Fruit fly (Drosophila melanogaster): ENCODE data around the gene Acer.
A peak's percentile ranks its signal among the peaks of the same experiment; 100 is the strongest.

Acer gene

DNA sequence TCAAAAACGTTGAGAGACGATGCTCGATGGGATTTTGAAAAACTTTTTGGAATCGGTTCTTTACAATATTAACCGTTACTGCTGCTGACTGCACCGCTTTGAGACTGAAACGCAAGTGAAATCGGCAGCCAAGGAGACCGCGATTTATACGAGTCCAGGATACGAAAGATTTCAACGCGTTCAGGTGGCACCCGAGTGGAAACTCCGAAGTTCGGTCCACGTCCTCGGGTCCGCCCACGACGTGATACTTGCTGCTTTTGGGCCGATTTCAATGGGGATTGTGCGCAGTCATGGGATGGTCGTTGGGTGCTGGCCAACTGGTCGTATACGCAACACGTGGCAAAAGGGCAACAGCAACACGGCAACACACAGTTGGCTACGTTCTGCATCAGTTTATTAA lies 15.0 kb upstream of the Acer start, which contains the start of gene Dh31 (continued):
- TF ChIP-seq Deaf1 (tag; optimal IDR thresholded peaks at IDR 0.05) (peak; percentile 91), crc (GFP tag; optimal IDR thresholded peaks at IDR 0.05) (no peak), CG6765 (GFP tag; optimal IDR thresholded peaks at IDR 0.05) (no peak), Jarid2 (GFP tag; optimal IDR thresholded peaks at IDR 0.05) (no peak)

DNA sequence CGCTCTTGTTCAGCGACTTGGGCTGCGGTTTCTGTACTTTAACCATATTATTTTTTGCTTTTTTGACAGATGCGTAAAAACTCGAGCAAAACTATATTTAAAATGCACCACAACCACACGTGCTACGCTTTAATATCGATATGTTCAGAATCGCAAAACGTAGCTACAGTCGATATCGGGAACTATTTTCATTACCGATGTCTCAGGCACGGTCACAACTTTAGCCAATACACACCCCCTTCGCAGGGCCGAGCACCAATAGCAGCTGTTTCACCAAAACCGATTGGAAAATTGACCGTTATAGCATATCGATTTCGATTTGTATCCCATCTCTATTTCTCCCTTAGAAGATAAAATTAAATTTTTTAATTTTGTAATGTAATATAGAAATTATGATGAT lies 10.0 kb upstream of the Acer start, which contains the start of gene CG13096:
Gene CG13096 (minus strand): TSS at position 144 of the 400 bp plus-strand sequence.
- no peak for TF ChIP-seq NC2α (GFP tag; optimal IDR thresholded peaks at IDR 0.05)
- TF ChIP-seq pum (GFP tag; optimal IDR thresholded peaks at IDR 0.05), result no peak
- no peak for TF ChIP-seq Vsx1 (GFP tag; optimal IDR thresholded peaks at IDR 0.05)
- TF ChIP-seq CG34422 (GFP tag; IDR thresholded peaks at IDR 0.05), result peak; percentile 71; the same call in 1 of the 3 replicates
- TF ChIP-seq corto (GFP tag; optimal IDR thresholded peaks at IDR 0.05), result no peak
- peak; percentile 66 for TF ChIP-seq Rfx (GFP tag; IDR thresholded peaks at IDR 0.05)
- TF ChIP-seq D (optimal IDR thresholded peaks at IDR 0.05), result no peak
- no peak for TF ChIP-seq D (GFP tag; optimal IDR thresholded peaks at IDR 0.05)
- peak; percentile 97 for TF ChIP-seq nerfin-2 (GFP tag; IDR thresholded peaks at IDR 0.05; ENCODE audit: partially characterized antibody)
- TF ChIP-seq ATbp (GFP tag; optimal IDR thresholded peaks at IDR 0.05), result no peak
- peak; percentile 38 for TF ChIP-seq CG30020 (tag; optimal IDR thresholded peaks at IDR 0.05)
- TF ChIP-seq pho (GFP tag; optimal IDR thresholded peaks at IDR 0.05), result peak; percentile 39
- TF ChIP-seq Lim3 (GFP tag; IDR thresholded peaks at IDR 0.05), result no peak
- TF ChIP-seq CG13624 (GFP tag; optimal IDR thresholded peaks at IDR 0.05), result peak; percentile 73
- TF ChIP-seq exex (tag; optimal IDR thresholded peaks at IDR 0.05), result peak; percentile 24
- peak; percentile 98 for TF ChIP-seq ato (GFP tag; IDR thresholded peaks at IDR 0.05; ENCODE audit: partially characterized antibody)
- peak; percentile 6 for TF ChIP-seq maf-S (GFP tag; optimal IDR thresholded peaks at IDR 0.05)
- TF ChIP-seq sqz (GFP tag; optimal IDR thresholded peaks at IDR 0.05), result no peak
- no peak for TF ChIP-seq Mrtf (GFP tag; IDR thresholded peaks at IDR 0.05)
- no peak for TF ChIP-seq otp (GFP tag; IDR thresholded peaks at IDR 0.05)
- TF ChIP-seq Sin3A (optimal IDR thresholded peaks at IDR 0.05), result peak; percentile 69
- no peak for TF ChIP-seq CG1024 (GFP tag; IDR thresholded peaks at IDR 0.05)
- peak; percentile 16 for TF ChIP-seq tin (GFP tag; optimal IDR thresholded peaks at IDR 0.05)
- no peak for TF ChIP-seq slou (GFP tag; optimal IDR thresholded peaks at IDR 0.05)
- TF ChIP-seq CrebB (tag; optimal IDR thresholded peaks at IDR 0.05), result peak; percentile 6
- peak; percentile 99 for TF ChIP-seq Bgb (GFP tag; IDR thresholded peaks at IDR 0.05; ENCODE audit: partially characterized antibody)
- no peak for TF ChIP-seq CG17359 (tag; optimal IDR thresholded peaks at IDR 0.05)
- no peak for TF ChIP-seq odd (GFP tag; optimal IDR thresholded peaks at IDR 0.05)
- TF ChIP-seq Sry-δ (GFP tag; optimal IDR thresholded peaks at IDR 0.05), result peak; percentile 99
- TF ChIP-seq CG5245 (GFP tag; optimal IDR thresholded peaks at IDR 0.05), result no peak
- no peak for TF ChIP-seq dysf (GFP tag; IDR thresholded peaks at IDR 0.05)
- TF ChIP-seq CG11504 (tag; optimal IDR thresholded peaks at IDR 0.05), result no peak
- TF ChIP-seq sens (GFP tag), result peak; percentile 48
- TF ChIP-seq Dp (GFP tag; optimal IDR thresholded peaks at IDR 0.05), result peak; percentile 83
- TF ChIP-seq dan (GFP tag; IDR thresholded peaks at IDR 0.05), result no peak
- TF ChIP-seq stwl (tag; optimal IDR thresholded peaks at IDR 0.05), result peak; percentile 84
- TF ChIP-seq CG4617 (GFP tag; optimal IDR thresholded peaks at IDR 0.05; ENCODE audit: borderline replicate concordance), result peak; percentile 46
- TF ChIP-seq gcm2 (GFP tag; optimal IDR thresholded peaks at IDR 0.05), result no peak
- no peak for TF ChIP-seq CG8388 (GFP tag; optimal IDR thresholded peaks at IDR 0.05)
- TF ChIP-seq unc-4 (GFP tag; IDR thresholded peaks at IDR 0.05; ENCODE audit: partially characterized antibody), result peak; percentile 99
- no peak for TF ChIP-seq vfl (GFP tag; optimal IDR thresholded peaks at IDR 0.05)
- peak; percentile 22 for TF ChIP-seq nerfin-1 (tag; optimal IDR thresholded peaks at IDR 0.05)
- TF ChIP-seq YL-1 (GFP tag; optimal IDR thresholded peaks at IDR 0.05), result peak; percentile 74
- peak; percentile 52; the same call in 1 of the 3 replicates for TF ChIP-seq Dbx (GFP tag; IDR thresholded peaks at IDR 0.05)
- peak; percentile 27 for TF ChIP-seq Bdp1 (GFP tag; optimal IDR thresholded peaks at IDR 0.05)
- peak; percentile 97 for TF ChIP-seq tna (GFP tag; IDR thresholded peaks at IDR 0.05; ENCODE audit: partially characterized antibody)
